Fruit fly (Drosophila melanogaster) whole organism, prepupa: Measurements from ENCODE around the gene lsn.

Experiments
- CG32006 ChIP-seq: fragments of 200-800 bp; sonication (Bioruptor generic); optimal IDR thresholded peaks from 3 replicates; lab custom pipeline; 2017; ENCODE audit warnings: missing biosample characterization, mild to moderate bottlenecking, missing genetic modification characterization
- Lpt ChIP-seq: fragments of 200-800 bp; sonication (Bioruptor generic); optimal IDR thresholded peaks from 3 replicates; lab custom pipeline; 2016; ENCODE audit warnings: missing biosample characterization, missing genetic modification characterization
- Sox15 ChIP-seq: fragments of 200-800 bp; sonication (Bioruptor generic); optimal IDR thresholded peaks from 3 replicates; lab custom pipeline; 2016; ENCODE audit warnings: missing biosample characterization, missing genetic modification characterization
- fd59A ChIP-seq: fragments of 200-800 bp; sonication (Bioruptor generic); optimal IDR thresholded peaks from 2 replicates; lab custom pipeline; 2017; ENCODE audit warnings: missing biosample characterization, mild to moderate bottlenecking, missing genetic modification characterization, missing genetic modification reagents
- fd85E ChIP-seq: fragments of 200-800 bp; sonication (Bioruptor generic); optimal IDR thresholded peaks from 3 replicates; lab custom pipeline; 2016; ENCODE audit warnings: missing biosample characterization, missing genetic modification characterization
- ss ChIP-seq, 2 experiments: fragments of 200-800 bp; sonication (Bioruptor generic); optimal IDR thresholded peaks; 2 replicates in 1 of 2; 3 replicates in 1 of 2; lab custom pipeline; 2017 to 2018; ENCODE audit warnings: mild to moderate bottlenecking in 2 of 2, missing biosample characterization in 2 of 2, missing genetic modification characterization in 2 of 2, moderate library complexity in 1 of 2

- TF ChIP-seq fd59A (GFP tag; lab: Kevin White, UChicago) (peak; percentile 26), Sox15 (no peak), ss (GFP tag; optimal IDR thresholded peaks at IDR 0.05; lab: Kevin White, UChicago) (peak; percentile 15 to 21), CG32006 (GFP tag; lab: Kevin White, UChicago) (peak; percentile 66), fd85E (GFP tag; lab: Kevin White, UChicago) (no peak), Lpt (GFP tag; lab: Kevin White, UChicago) (peak; percentile 3)
These were observed 12.3 kb upstream of the lsn start for dm6 chr3R:21852579-21853233.
